Fruit fly (Drosophila melanogaster): Measurements from ENCODE around the gene CG33946.

Gene CG33946

DNA sequence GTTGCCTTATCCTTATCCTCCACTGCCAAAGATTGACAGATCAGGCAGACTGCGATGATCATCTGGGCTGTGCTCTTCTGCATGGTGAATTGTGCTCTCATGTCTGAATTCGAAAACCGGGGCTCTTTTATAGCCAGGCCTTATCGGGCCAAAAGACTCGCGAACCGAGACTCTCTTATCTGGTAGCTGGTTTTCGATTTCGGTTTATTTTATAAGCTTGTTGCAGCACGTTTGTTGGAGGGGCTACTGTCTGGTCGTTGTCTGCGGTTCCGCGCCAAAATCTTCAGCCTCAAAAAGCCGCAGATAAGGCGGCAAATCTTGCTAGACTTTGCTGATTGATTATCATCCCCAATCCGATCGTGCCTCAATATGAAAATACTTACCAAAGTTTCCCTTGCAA is 38.3 kb downstream of the CG33946 start, which contains the start of gene CG10163:
TSS of gene CG10163 (minus strand) at position 101 of the 400 bp plus-strand sequence.
- no peak for TF ChIP-seq cic (GFP tag; optimal IDR thresholded peaks at IDR 0.05)
- no peak for TF ChIP-seq toe (GFP tag; optimal IDR thresholded peaks at IDR 0.05)
- no peak for TF ChIP-seq CG7045 (GFP tag; optimal IDR thresholded peaks at IDR 0.05)
- TF ChIP-seq CG12768 (GFP tag; optimal IDR thresholded peaks at IDR 0.05): no peak
- no peak for TF ChIP-seq Hr96 (GFP tag; optimal IDR thresholded peaks at IDR 0.05)
- TF ChIP-seq Clk (GFP tag; optimal IDR thresholded peaks at IDR 0.05): no peak
- TF ChIP-seq CG5204 (GFP tag; optimal IDR thresholded peaks at IDR 0.05): no peak
- TF ChIP-seq kay (GFP tag; ENCODE audit: borderline replicate concordance): no peak
- no peak for TF ChIP-seq CG1620 (GFP tag; optimal IDR thresholded peaks at IDR 0.05)
- no peak for TF ChIP-seq Crg-1 (GFP tag; optimal IDR thresholded peaks at IDR 0.05)

- TF ChIP-seq kay (GFP tag; ENCODE audit: borderline replicate concordance) (peak; percentile 48), cic (GFP tag; optimal IDR thresholded peaks at IDR 0.05) (peak; percentile 19), tj (GFP tag; optimal IDR thresholded peaks at IDR 0.05) (no peak)
Observed at dm6 chr3L:6261230-6261629, 40.9 kb downstream of the CG33946 start.

dm6 chr3L:6262076-6262504 is 41.7 kb downstream of the CG33946 start:
- TF ChIP-seq CG12768 (GFP tag; optimal IDR thresholded peaks at IDR 0.05) (no peak), CG7101 (tag; optimal IDR thresholded peaks at IDR 0.05) (no peak), Hr96 (GFP tag; optimal IDR thresholded peaks at IDR 0.05) (no peak), kay (GFP tag; ENCODE audit: borderline replicate concordance) (no peak), CG1620 (GFP tag; optimal IDR thresholded peaks at IDR 0.05) (no peak), CG14711 (tag; optimal IDR thresholded peaks at IDR 0.05) (no peak), pad (GFP tag; optimal IDR thresholded peaks at IDR 0.05) (no peak), bab1 (GFP tag; optimal IDR thresholded peaks at IDR 0.05) (no peak), Mnt (GFP tag; optimal IDR thresholded peaks at IDR 0.05) (no peak), Crg-1 (GFP tag; optimal IDR thresholded peaks at IDR 0.05) (no peak), Clk (GFP tag; optimal IDR thresholded peaks at IDR 0.05) (no peak), cic (GFP tag; optimal IDR thresholded peaks at IDR 0.05) (no peak), toe (GFP tag; optimal IDR thresholded peaks at IDR 0.05) (no peak), CG11617 (GFP tag; optimal IDR thresholded peaks at IDR 0.05) (no peak), ovo (GFP tag; optimal IDR thresholded peaks at IDR 0.05) (no peak), cnc (optimal IDR thresholded peaks at IDR 0.05) (no peak), CG33017 (tag; optimal IDR thresholded peaks at IDR 0.05) (no peak), CG7045 (GFP tag; optimal IDR thresholded peaks at IDR 0.05) (no peak), tj (GFP tag; optimal IDR thresholded peaks at IDR 0.05) (no peak), CG5204 (GFP tag; optimal IDR thresholded peaks at IDR 0.05) (no peak)

DNA sequence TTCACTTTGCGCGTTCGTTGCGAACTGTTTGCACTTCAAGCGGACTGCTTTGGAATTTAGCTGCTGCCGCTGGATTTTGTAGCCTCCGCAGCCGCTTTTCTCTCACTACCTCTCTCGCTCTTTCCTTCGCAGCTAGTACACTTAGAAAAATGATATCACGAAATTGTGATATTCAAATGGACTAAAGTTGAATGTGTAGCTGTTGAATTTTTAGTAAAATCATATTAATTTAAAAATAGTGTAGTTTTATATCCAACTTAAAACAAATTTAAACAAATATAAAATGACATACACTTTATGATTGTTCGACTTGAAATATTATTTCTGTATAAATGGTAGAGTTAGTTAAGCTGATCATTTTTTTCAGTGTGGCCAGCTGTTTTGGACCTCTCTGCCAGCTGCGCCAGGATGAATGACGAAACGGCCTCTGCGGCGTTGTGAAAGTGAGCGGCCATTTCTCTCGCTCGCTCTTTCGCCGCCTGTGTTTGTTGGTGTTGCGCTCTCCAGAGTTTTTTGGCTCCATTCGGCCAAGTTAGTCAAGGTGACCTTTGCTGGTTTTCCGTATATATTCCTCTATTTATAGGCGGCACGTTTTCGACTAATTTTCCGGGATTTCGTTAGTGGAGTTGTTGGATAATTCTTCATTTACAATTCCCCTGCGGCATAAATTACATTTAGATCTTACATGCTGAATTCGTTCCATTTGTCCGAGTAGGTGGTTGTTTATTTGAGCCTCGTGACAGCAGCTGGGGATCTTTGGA is 42.4 kb downstream of the CG33946 start, which contains the start of gene Ldh:
TSS of gene Ldh (minus strand) at position 51 of the 761 bp plus-strand sequence.
- TF ChIP-seq bab1 (GFP tag; optimal IDR thresholded peaks at IDR 0.05) (peak; percentile 71), CG11617 (GFP tag; optimal IDR thresholded peaks at IDR 0.05) (peak; percentile 90), CG7045 (GFP tag; optimal IDR thresholded peaks at IDR 0.05) (peak; percentile 84), CG12768 (GFP tag; optimal IDR thresholded peaks at IDR 0.05) (peak; percentile 78), Crg-1 (GFP tag; optimal IDR thresholded peaks at IDR 0.05) (peak; percentile 49), CG14711 (tag; optimal IDR thresholded peaks at IDR 0.05) (peak; percentile 79), CG5204 (GFP tag; optimal IDR thresholded peaks at IDR 0.05) (peak; percentile 78), kay (GFP tag; ENCODE audit: borderline replicate concordance) (no peak), Mnt (GFP tag; optimal IDR thresholded peaks at IDR 0.05) (peak; percentile 41), cnc (optimal IDR thresholded peaks at IDR 0.05) (no peak), CG33017 (tag; optimal IDR thresholded peaks at IDR 0.05) (peak; percentile 91), pad (GFP tag; optimal IDR thresholded peaks at IDR 0.05) (peak; percentile 45), tj (GFP tag; optimal IDR thresholded peaks at IDR 0.05) (peak; percentile 61), cic (GFP tag; optimal IDR thresholded peaks at IDR 0.05) (peak; percentile 10), CG1620 (GFP tag; optimal IDR thresholded peaks at IDR 0.05) (no peak), ovo (GFP tag; optimal IDR thresholded peaks at IDR 0.05) (peak; percentile 10), Hr96 (GFP tag; optimal IDR thresholded peaks at IDR 0.05) (peak; percentile 40), CG7101 (tag; optimal IDR thresholded peaks at IDR 0.05) (peak; percentile 88), Clk (GFP tag; optimal IDR thresholded peaks at IDR 0.05) (peak; percentile 51), toe (GFP tag; optimal IDR thresholded peaks at IDR 0.05) (peak; percentile 58)

DNA sequence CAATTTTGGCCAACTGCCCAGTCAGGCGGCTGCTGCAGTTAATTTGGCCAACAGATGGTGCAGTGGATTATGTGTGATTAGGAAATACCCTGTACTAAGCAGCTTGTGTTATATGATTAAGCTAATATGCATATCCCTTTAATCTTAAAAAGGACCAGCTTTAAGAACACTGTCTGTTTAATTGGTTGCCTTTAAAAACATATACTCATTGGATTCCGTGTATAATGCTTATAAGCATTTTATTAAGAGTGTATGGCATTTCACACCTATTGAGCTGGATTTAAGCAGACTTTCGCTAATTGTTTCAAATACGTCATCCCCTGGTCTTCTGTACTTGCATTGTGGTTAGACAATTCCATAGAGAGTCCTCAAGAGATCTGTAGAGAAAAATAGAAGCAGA is 43.1 kb downstream of the CG33946 start:
- TF ChIP-seq CG14711 (tag; optimal IDR thresholded peaks at IDR 0.05) (no peak), cic (GFP tag; optimal IDR thresholded peaks at IDR 0.05) (no peak), CG33017 (tag; optimal IDR thresholded peaks at IDR 0.05) (no peak), CG7045 (GFP tag; optimal IDR thresholded peaks at IDR 0.05) (no peak), toe (GFP tag; optimal IDR thresholded peaks at IDR 0.05) (no peak), cnc (optimal IDR thresholded peaks at IDR 0.05) (no peak), bab1 (GFP tag; optimal IDR thresholded peaks at IDR 0.05) (no peak), Crg-1 (GFP tag; optimal IDR thresholded peaks at IDR 0.05) (no peak)
